Worm (Caenorhabditis elegans): ENCODE measurements around the gene F58E6.6.

The F58E6.6 gene

DNA sequence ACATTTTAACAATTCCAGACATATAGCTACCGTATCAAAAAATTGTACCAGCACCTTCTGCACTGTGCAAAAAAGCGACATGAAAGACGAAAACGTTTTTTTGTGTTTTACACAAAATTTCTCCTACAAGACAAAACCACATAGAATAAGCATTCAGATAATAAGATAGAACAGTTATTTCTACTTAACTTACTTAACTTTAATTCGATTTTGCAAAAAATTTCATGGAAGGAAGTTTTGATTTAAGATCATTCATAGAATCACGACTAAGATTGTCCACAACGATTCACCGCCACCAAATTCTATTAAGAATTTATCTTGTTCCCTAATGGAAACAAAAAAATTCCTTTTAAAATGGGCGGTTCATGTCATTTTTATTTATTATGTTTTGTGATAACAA, 10.9 kb upstream of the F58E6.6 start:
- TF ChIP-seq repo-1 (tag; optimal IDR thresholded peaks at IDR 0.05): no peak
- no peak for TF ChIP-seq dpl-1 (GFP tag; optimal IDR thresholded peaks at IDR 0.05)
- no peak for TF ChIP-seq madf-3 (GFP tag; IDR thresholded peaks at IDR 0.05)
- TF ChIP-seq F49E8.2 (tag; optimal IDR thresholded peaks at IDR 0.05; ENCODE audit: insufficient read depth): no peak
- no peak for TF ChIP-seq bed-1 (GFP tag; IDR thresholded peaks at IDR 0.05)
- TF ChIP-seq hlh-26 (GFP tag; conservative IDR thresholded peaks at IDR 0.05): no peak
- TF ChIP-seq lin-35 (GFP tag; optimal IDR thresholded peaks at IDR 0.05): no peak
- no peak for TF ChIP-seq egl-18 (GFP tag; IDR thresholded peaks at IDR 0.05)
- TF ChIP-seq attf-3 (GFP tag; conservative IDR thresholded peaks at IDR 0.05): no peak
- TF ChIP-seq him-1 (tag; optimal IDR thresholded peaks at IDR 0.05): no peak
- no peak for TF ChIP-seq nhr-27 (tag; optimal IDR thresholded peaks at IDR 0.05)
- no peak for TF ChIP-seq nhr-90 (tag; optimal IDR thresholded peaks at IDR 0.05)
- TF ChIP-seq K11D2.4 (GFP tag; IDR thresholded peaks at IDR 0.05): no peak
- TF ChIP-seq ceh-79 (tag; optimal IDR thresholded peaks at IDR 0.05): no peak
- TF ChIP-seq ets-4 (GFP tag; optimal IDR thresholded peaks at IDR 0.05): no peak
- no peak for TF ChIP-seq B0035.1 (tag; optimal IDR thresholded peaks at IDR 0.05)
- TF ChIP-seq lin-40 (tag; optimal IDR thresholded peaks at IDR 0.05): no peak
- no peak for TF ChIP-seq hsf-1 (GFP tag; IDR thresholded peaks at IDR 0.05)

DNA sequence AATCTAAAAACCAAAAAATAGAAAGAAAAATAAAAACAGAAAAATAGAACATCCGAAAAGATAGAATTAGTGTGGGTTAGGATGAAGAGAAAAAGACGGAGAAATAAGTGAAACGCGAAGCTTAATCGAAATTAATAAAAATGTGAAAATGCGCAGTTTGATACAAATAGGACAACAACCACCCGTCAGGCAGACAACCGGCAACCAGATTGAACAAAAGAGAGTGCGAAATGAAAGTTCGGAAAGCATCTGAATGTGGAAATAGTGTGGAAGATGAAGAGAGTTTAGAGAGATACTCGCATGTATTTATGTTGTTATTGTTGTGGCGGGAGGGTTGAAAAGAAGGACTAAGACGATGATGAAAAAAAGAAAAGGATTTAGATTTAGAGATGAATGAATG, 5.6 kb upstream of the F58E6.6 start:
- no peak for TF ChIP-seq ceh-91 (GFP tag; IDR thresholded peaks at IDR 0.05)
- TF ChIP-seq B0019.2 (GFP tag; conservative IDR thresholded peaks at IDR 0.05): no peak
- no peak for TF ChIP-seq ztf-18 (tag; optimal IDR thresholded peaks at IDR 0.05)
- no peak for TF ChIP-seq lin-35 (GFP tag; optimal IDR thresholded peaks at IDR 0.05)
- no peak for TF ChIP-seq let-526 (GFP tag; IDR thresholded peaks at IDR 0.05)
- no peak for TF ChIP-seq K11D2.4 (GFP tag; IDR thresholded peaks at IDR 0.05)
- TF ChIP-seq dox-1 (GFP tag; IDR thresholded peaks at IDR 0.05): no peak
- TF ChIP-seq mcd-1 (GFP tag; IDR thresholded peaks at IDR 0.05): no peak
- no peak for TF ChIP-seq nfya-1 (tag; optimal IDR thresholded peaks at IDR 0.05; ENCODE audit: borderline replicate concordance, insufficient read depth)
- TF ChIP-seq ets-4 (GFP tag; optimal IDR thresholded peaks at IDR 0.05): no peak

DNA sequence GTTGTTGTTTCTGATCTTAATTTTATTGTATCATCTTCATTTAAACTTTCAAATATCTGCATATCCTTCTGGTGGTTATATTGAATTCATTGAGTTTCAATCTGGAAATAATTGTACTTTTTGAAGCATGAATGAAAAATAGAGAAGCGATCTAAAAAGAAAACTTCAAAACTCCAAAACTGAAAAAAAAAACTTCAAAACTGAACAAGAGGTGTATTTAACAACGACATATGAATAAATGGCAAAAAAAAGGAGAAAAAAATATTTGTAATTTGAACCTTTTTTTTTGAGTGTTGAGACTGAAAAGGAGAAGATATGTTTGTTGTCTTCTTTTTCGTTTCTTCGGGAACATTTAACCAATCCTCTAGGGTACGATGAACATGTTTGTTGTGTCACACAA, 5.1 kb upstream of the F58E6.6 start, which contains the start of gene F58E6.11:
Gene F58E6.11, minus strand, starts transcription at position 101 of the 400 bp plus-strand sequence.
- TF ChIP-seq T26A5.8 (tag; optimal IDR thresholded peaks at IDR 0.05): no peak
- no peak for TF ChIP-seq him-1 (tag; optimal IDR thresholded peaks at IDR 0.05)
- TF ChIP-seq rec-8 (tag; optimal IDR thresholded peaks at IDR 0.05): no peak

DNA sequence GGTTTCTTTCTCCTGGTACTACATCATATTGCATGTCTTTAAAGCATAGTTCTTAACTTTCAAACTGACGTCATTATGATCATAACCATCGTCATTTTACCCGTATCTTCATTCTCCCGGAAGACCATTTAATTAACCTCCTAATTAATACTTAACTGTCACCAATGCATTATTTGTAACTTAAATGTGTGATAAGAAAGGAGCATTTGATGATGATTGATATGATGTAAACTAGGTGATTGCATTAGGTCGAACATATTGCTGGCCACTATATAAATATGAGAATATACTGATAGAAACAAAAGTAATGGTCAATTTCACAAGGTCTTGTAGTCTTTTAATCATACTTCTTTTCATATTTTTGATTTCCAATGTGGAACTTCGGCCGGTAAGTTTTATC, 3.4 kb upstream of the F58E6.6 start, which contains the start of gene hrg-3:
Gene hrg-3, plus strand, starts transcription at position 227 of the 400 bp plus-strand sequence.
- TF ChIP-seq nhr-80 (tag; optimal IDR thresholded peaks at IDR 0.05) (peak; percentile 72), nhr-120 (GFP tag; IDR thresholded peaks at IDR 0.05) (no peak), nfya-1 (tag; optimal IDR thresholded peaks at IDR 0.05; ENCODE audit: borderline replicate concordance, insufficient read depth) (no peak), efl-1 (GFP tag; optimal IDR thresholded peaks at IDR 0.05) (no peak), unc-62 (GFP tag; optimal IDR thresholded peaks at IDR 0.05) (peak; percentile 18)

DNA sequence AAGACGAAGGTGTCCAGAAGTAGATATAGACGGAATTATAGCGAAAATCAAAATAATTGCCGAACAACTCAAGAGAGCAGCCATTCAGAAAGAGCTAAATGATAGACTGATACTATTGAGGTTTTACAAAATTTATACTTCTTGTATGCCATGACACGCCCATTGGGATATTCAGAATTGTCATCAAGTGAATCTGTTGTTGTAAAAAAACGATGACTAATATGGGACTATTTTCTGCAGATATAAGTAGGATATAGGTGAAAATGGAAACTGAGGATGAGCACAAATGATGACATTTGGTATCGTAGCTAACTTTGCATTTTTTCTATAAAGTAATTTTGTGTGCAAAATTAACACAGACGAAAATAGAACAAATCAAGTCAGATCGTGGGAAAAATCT, 2.9 kb upstream of the F58E6.6 start, which contains the start of gene F58E6.8:
Gene F58E6.8, minus strand, starts transcription at position 101 of the 400 bp plus-strand sequence.
- TF ChIP-seq ama-1 (optimal IDR thresholded peaks at IDR 0.05) (no peak), ama-1 (GFP tag; optimal IDR thresholded peaks at IDR 0.05) (no peak), attf-6 (GFP tag; IDR thresholded peaks at IDR 0.05) (no peak), rec-8 (tag; optimal IDR thresholded peaks at IDR 0.05) (no peak), lsl-1 (GFP tag; optimal IDR thresholded peaks at IDR 0.05) (no peak), nfya-1 (tag; optimal IDR thresholded peaks at IDR 0.05; ENCODE audit: borderline replicate concordance, insufficient read depth) (no peak), mel-28 (tag; optimal IDR thresholded peaks at IDR 0.05; ENCODE audit: borderline replicate concordance) (no peak), aptf-3 (GFP tag; IDR thresholded peaks at IDR 0.05) (no peak), tbp1 (GFP tag; optimal IDR thresholded peaks at IDR 0.05) (no peak), ceh-40 (GFP tag; IDR thresholded peaks at IDR 0.05) (no peak), rcor-1 (GFP tag; IDR thresholded peaks at IDR 0.05) (no peak), akir-1 (GFP tag; optimal IDR thresholded peaks at IDR 0.05) (no peak), hmg-20 (GFP tag; IDR thresholded peaks at IDR 0.05) (no peak), egl-44 (GFP tag; IDR thresholded peaks at IDR 0.05) (no peak), zfh-2 (GFP tag; conservative IDR thresholded peaks at IDR 0.05) (no peak)

All from whole organism, young adult.